Fruit fly (Drosophila melanogaster): ENCODE results near the gene Npc2c.

Npc2c gene

DNA sequence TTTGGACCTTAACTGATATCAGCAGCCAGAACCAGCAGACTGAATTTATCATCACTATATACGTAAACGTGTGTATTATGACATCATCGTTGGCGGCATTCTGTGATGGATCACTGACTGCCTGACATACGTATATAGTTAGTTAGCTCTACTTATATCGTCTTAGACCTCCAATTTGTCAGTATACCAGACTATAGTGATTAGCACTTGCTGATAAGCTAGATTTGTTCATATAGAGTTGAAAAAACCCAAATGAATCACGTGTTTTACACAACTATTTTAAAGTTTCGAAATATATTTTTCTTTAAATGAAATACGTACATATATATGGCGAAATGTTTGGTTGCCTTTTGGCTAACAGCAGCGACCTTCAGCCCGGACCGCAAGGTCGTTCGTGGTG, 35.7 kb downstream of the Npc2c start (continued):
- TF ChIP-seq CG34376 (GFP tag; optimal IDR thresholded peaks at IDR 0.05) (peak; percentile 24), sr (GFP tag; IDR thresholded peaks at IDR 0.05) (no peak), salm (tag; optimal IDR thresholded peaks at IDR 0.05) (no peak), CG7745 (tag; optimal IDR thresholded peaks at IDR 0.05) (no peak), pb (GFP tag; optimal IDR thresholded peaks at IDR 0.05) (no peak), Xbp1 (GFP tag; optimal IDR thresholded peaks at IDR 0.05) (no peak), Meics (GFP tag; optimal IDR thresholded peaks at IDR 0.05) (no peak), ci (GFP tag; IDR thresholded peaks at IDR 0.05) (0 out of 3 replicates have a peak, but pooled peaks have one; percentile 24), cato (GFP tag; optimal IDR thresholded peaks at IDR 0.05; ENCODE audit: borderline replicate concordance) (no peak)

DNA sequence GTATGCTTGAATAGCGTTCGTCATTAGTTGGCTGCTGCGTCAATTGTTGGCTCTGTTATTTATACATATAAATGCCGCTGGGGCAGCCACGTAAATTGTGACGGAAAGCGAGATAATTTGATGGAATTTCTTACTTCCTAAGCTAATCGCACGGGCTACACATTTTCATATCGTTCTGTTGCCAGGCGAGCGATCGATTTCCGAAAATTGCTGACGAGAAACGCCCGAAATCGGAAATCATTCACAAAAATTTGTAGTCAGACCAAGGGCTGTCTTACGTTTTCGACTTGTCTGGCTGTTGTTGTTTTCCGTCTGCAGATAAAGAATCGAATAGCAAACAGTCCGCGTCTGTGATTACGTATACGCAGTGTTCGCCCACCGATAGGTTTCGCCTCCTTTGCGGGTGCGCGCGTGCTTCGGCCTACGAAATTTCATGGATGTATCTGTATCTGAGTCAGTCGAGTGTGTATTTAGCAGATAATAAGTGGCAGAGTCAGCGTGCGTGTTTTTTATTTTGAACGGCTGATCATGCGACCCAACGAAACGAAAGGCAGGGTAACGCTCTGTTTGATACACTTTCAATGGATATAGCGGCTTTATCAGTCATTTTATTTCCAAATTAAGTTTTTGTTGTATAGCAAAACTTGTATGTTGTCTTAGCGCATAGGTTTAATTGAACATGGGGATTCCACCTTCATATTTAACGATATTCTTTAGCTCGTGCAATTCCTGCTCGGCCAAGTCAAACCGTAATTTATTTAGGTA, 37.7 kb downstream of the Npc2c start:
- TF ChIP-seq CG32767 (GFP tag; IDR thresholded peaks at IDR 0.05) (peak; percentile 65; the same call in 1 of the 2 replicates), CG12659 (GFP tag; optimal IDR thresholded peaks at IDR 0.05) (peak; percentile 67), CG18764 (GFP tag; optimal IDR thresholded peaks at IDR 0.05) (peak; percentile 37), MTF-1 (GFP tag; optimal IDR thresholded peaks at IDR 0.05; ENCODE audit: borderline replicate concordance) (no peak), CG6813 (GFP tag; optimal IDR thresholded peaks at IDR 0.05) (peak; percentile 64), CoRest (tag; optimal IDR thresholded peaks at IDR 0.05) (peak; percentile 71), wek (GFP tag; optimal IDR thresholded peaks at IDR 0.05) (peak; percentile 39), gro (GFP tag; optimal IDR thresholded peaks at IDR 0.05) (peak; percentile 26), CG17612 (GFP tag; IDR thresholded peaks at IDR 0.05) (peak; percentile 36; the same call in 1 of the 2 replicates), Antp (GFP tag; optimal IDR thresholded peaks at IDR 0.05) (peak; percentile 77), ato (GFP tag; IDR thresholded peaks at IDR 0.05; ENCODE audit: partially characterized antibody) (no peak), ap (GFP tag; IDR thresholded peaks at IDR 0.05) (0 out of 2 replicates have a peak, but pooled peaks have one; percentile 40), scrt (GFP tag; optimal IDR thresholded peaks at IDR 0.05) (peak; percentile 21), CG6854 (GFP tag; optimal IDR thresholded peaks at IDR 0.05) (peak; percentile 46), Hr39 (optimal IDR thresholded peaks at IDR 0.05) (no peak), aop (GFP tag; IDR thresholded peaks at IDR 0.05) (no peak), TFAM (GFP tag; optimal IDR thresholded peaks at IDR 0.05) (no peak), Hr51 (GFP tag; optimal IDR thresholded peaks at IDR 0.05) (peak; percentile 66 to 76), HmgZ (tag; optimal IDR thresholded peaks at IDR 0.05) (peak; percentile 47), CG10543 (GFP tag; optimal IDR thresholded peaks at IDR 0.05) (peak; percentile 97), CG11560 (tag; IDR thresholded peaks at IDR 0.05) (0 out of 3 replicates have a peak, but pooled peaks have one; percentile 22), CG13287 (GFP tag; IDR thresholded peaks at IDR 0.05; ENCODE audit: partially characterized antibody) (no peak; the same call in 1 of the 2 replicates), CTCF (GFP tag; optimal IDR thresholded peaks at IDR 0.05) (no peak), CkIIα-i1 (GFP tag; IDR thresholded peaks at IDR 0.05) (0 out of 2 replicates have a peak, but pooled peaks have one; percentile 37), CG13424 (tag; optimal IDR thresholded peaks at IDR 0.05) (peak; percentile 75), insv (GFP tag; optimal IDR thresholded peaks at IDR 0.05) (no peak), run (tag; optimal IDR thresholded peaks at IDR 0.05) (peak; percentile 25), Optix (GFP tag; IDR thresholded peaks at IDR 0.05) (no peak; the same call in 2 of the 3 replicates), Drgx (GFP tag; IDR thresholded peaks at IDR 0.05) (0 out of 2 replicates have a peak, but pooled peaks have one; percentile 6), chm (GFP tag; IDR thresholded peaks at IDR 0.05) (peak; percentile 56; the same call in 1 of the 2 replicates), CG17829 (tag; optimal IDR thresholded peaks at IDR 0.05) (peak; percentile 45), ems (GFP tag; optimal IDR thresholded peaks at IDR 0.05) (peak; percentile 42), CG3995 (GFP tag; optimal IDR thresholded peaks at IDR 0.05) (peak; percentile 46), Usf (GFP tag; optimal IDR thresholded peaks at IDR 0.05) (peak; percentile 47), ci (GFP tag; IDR thresholded peaks at IDR 0.05) (peak; percentile 75), CG17802 (tag; optimal IDR thresholded peaks at IDR 0.05) (no peak), D19A (tag; optimal IDR thresholded peaks at IDR 0.05) (peak; percentile 93), CG1024 (GFP tag; IDR thresholded peaks at IDR 0.05) (no peak), gt (GFP tag; IDR thresholded peaks at IDR 0.05) (no peak), row (GFP tag; IDR thresholded peaks at IDR 0.05) (peak; percentile 78)

Measured in whole organism, embryonic.